Fruit fly (Drosophila melanogaster): ENCODE measurements around the gene CG33722.
A peak's percentile ranks its signal among the peaks of the same experiment; 100 is the strongest.

CG33722 gene

DNA sequence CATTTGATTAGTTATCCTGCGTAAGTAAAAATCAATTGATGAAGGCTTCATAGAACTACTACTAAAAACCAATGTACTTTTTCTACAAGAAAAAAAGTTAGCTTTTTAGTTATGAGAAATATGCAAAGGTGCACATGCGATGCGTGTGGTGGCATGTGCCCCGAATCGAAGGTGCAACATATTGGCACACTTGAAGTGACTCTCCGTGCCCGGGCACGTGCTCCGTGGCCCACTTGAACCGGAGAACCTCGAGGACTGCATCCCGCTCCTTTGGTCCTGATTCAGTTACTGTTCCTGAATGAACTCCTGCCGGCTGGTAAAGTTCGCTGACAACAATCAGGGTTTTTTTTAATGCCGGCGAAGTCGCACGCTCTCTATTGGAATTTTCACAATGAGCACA lies 37.8 kb upstream of the CG33722 start:
- TF ChIP-seq Drgx (GFP tag; IDR thresholded peaks at IDR 0.05), result no peak
- no peak for TF ChIP-seq Sin3A (optimal IDR thresholded peaks at IDR 0.05)
- no peak for TF ChIP-seq CG11398 (GFP tag; optimal IDR thresholded peaks at IDR 0.05)
- no peak for TF ChIP-seq seq (GFP tag; IDR thresholded peaks at IDR 0.05)
- TF ChIP-seq CG12942 (GFP tag; optimal IDR thresholded peaks at IDR 0.05), result no peak
- TF ChIP-seq twi (tag; optimal IDR thresholded peaks at IDR 0.05), result peak; percentile 95
- TF ChIP-seq kah (GFP tag; optimal IDR thresholded peaks at IDR 0.05), result no peak
- TF ChIP-seq cato (GFP tag; optimal IDR thresholded peaks at IDR 0.05; ENCODE audit: borderline replicate concordance), result no peak
- TF ChIP-seq dimm (GFP tag; IDR thresholded peaks at IDR 0.05), result peak; percentile 25; the same call in 1 of the 2 replicates
- TF ChIP-seq stc (GFP tag; IDR thresholded peaks at IDR 0.05), result no peak
- TF ChIP-seq ranshi (GFP tag; IDR thresholded peaks at IDR 0.05), result no peak
- no peak for TF ChIP-seq E2f1 (GFP tag; IDR thresholded peaks at IDR 0.05)
- no peak for TF ChIP-seq sqz (GFP tag; optimal IDR thresholded peaks at IDR 0.05)
- TF ChIP-seq CG2202 (tag; optimal IDR thresholded peaks at IDR 0.05), result no peak
- no peak for TF ChIP-seq Ets97D (GFP tag; optimal IDR thresholded peaks at IDR 0.05)
- no peak for TF ChIP-seq CG6765 (GFP tag; optimal IDR thresholded peaks at IDR 0.05)
- TF ChIP-seq nerfin-1 (tag; optimal IDR thresholded peaks at IDR 0.05), result peak; percentile 79
- no peak for TF ChIP-seq CG10654 (GFP tag; optimal IDR thresholded peaks at IDR 0.05)
- no peak for TF ChIP-seq Aef1 (GFP tag; IDR thresholded peaks at IDR 0.05)

DNA sequence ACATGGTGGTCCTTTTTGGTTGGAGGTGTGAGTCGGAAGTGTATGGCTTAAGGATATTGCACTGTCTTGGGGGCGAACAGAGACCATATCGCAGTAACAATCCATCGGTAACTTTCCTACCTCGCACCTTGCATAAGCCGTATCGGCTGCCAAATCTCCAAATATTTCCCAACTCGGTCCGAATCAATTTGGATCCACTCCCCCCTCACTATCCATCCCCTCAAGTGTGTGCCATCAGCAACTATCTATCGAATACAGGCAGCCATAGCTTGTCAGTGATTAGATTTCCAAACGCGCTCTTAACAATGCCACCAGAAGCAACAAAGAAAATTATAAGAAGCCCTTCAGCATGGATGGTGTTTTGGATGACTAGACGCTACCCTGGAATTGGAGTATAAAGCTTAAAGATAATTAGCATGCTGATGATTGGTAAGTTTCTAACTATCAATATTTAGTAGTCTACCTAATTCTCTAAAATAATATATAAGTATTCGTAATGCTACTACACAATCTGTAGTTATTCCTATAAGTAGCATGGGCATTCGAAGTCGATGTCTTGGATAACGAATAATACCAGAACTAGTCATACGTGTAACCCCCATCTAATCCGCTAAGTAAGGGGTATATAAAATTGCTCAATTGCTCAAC lies 37.1 kb upstream of the CG33722 start:
- TF ChIP-seq CG2120 (GFP tag; optimal IDR thresholded peaks at IDR 0.05) (peak; percentile 78), C15 (GFP tag; IDR thresholded peaks at IDR 0.05) (no peak), zen (tag; optimal IDR thresholded peaks at IDR 0.05) (peak; percentile 9), CG1233 (GFP tag; optimal IDR thresholded peaks at IDR 0.05) (peak; percentile 30), Pdp1 (GFP tag; optimal IDR thresholded peaks at IDR 0.05) (peak; percentile 10 to 68), CG17361 (GFP tag; IDR thresholded peaks at IDR 0.05) (peak; percentile 62), Fer1 (GFP tag; optimal IDR thresholded peaks at IDR 0.05) (peak; percentile 51), CG13775 (GFP tag; optimal IDR thresholded peaks at IDR 0.05) (peak; percentile 30), CG3847 (GFP tag; IDR thresholded peaks at IDR 0.05) (peak; percentile 55), sna (GFP tag; IDR thresholded peaks at IDR 0.05; ENCODE audit: partially characterized antibody) (no peak), Mad (GFP tag; optimal IDR thresholded peaks at IDR 0.05) (peak; percentile 19), jigr1 (GFP tag; IDR thresholded peaks at IDR 0.05) (no peak; the same call in 2 of the 3 replicates), CG12071 (GFP tag; optimal IDR thresholded peaks at IDR 0.05) (no peak), H2.0 (GFP tag; IDR thresholded peaks at IDR 0.05) (peak; percentile 35; the same call in 1 of the 2 replicates), CG16815 (GFP tag; optimal IDR thresholded peaks at IDR 0.05) (peak; percentile 26), CG2875 (GFP tag; optimal IDR thresholded peaks at IDR 0.05) (peak; percentile 41), Hey (tag; optimal IDR thresholded peaks at IDR 0.05) (peak; percentile 6), grau (tag; optimal IDR thresholded peaks at IDR 0.05) (peak; percentile 76), danr (GFP tag; IDR thresholded peaks at IDR 0.05) (0 out of 2 replicates have a peak, but pooled peaks have one; percentile 12), Dip2 (GFP tag; IDR thresholded peaks at IDR 0.05) (no peak), slbo (GFP tag; IDR thresholded peaks at IDR 0.05) (peak; percentile 47), phol (tag; optimal IDR thresholded peaks at IDR 0.05) (peak; percentile 66), ato (GFP tag; IDR thresholded peaks at IDR 0.05; ENCODE audit: partially characterized antibody) (no peak), Hr51 (GFP tag; optimal IDR thresholded peaks at IDR 0.05) (peak in 1 of 2 experiments; percentile 77), CG11696 (GFP tag; IDR thresholded peaks at IDR 0.05) (no peak), CG30403 (GFP tag; optimal IDR thresholded peaks at IDR 0.05) (peak; percentile 59), CG1602 (GFP tag; optimal IDR thresholded peaks at IDR 0.05) (peak; percentile 41), jumu (GFP tag; optimal IDR thresholded peaks at IDR 0.05) (no peak), CG1647 (GFP tag; optimal IDR thresholded peaks at IDR 0.05) (peak; percentile 17), Abd-B (GFP tag; optimal IDR thresholded peaks at IDR 0.05) (peak; percentile 35), Lim3 (GFP tag; IDR thresholded peaks at IDR 0.05) (peak; percentile 71; the same call in 1 of the 2 replicates), HLH54F (GFP tag; optimal IDR thresholded peaks at IDR 0.05) (peak; percentile 40)
